Fruit fly (Drosophila melanogaster): Measurements from ENCODE around the gene RpL30.

DNA sequence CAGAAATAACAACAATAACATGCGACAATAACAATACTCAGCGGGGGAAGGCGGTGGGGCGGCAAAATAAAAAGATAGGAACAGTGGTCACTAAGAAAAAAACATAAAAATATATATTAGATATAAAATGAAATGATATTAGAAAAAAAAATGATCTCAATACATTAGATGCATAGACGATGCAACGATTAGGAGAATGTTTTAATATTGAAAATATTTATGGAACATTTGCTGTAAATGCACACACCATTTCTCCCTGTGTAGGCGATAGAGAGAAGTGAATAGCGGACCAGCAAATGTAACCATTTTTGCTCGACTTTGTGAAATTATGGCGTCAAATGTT lies 42.9 kb downstream of the RpL30 start:
- TF ChIP-seq CG9139 (GFP tag; optimal IDR thresholded peaks at IDR 0.05) (no peak), spab (GFP tag; optimal IDR thresholded peaks at IDR 0.05) (no peak), topi (GFP tag; optimal IDR thresholded peaks at IDR 0.05) (peak; percentile 44), CG6792 (GFP tag; optimal IDR thresholded peaks at IDR 0.05) (no peak), esn (GFP tag; optimal IDR thresholded peaks at IDR 0.05) (peak; percentile 48), Sox15 (GFP tag; optimal IDR thresholded peaks at IDR 0.05) (no peak), Smox (GFP tag; optimal IDR thresholded peaks at IDR 0.05) (no peak), Blimp-1 (GFP tag; optimal IDR thresholded peaks at IDR 0.05) (no peak), Lpt (GFP tag; optimal IDR thresholded peaks at IDR 0.05) (peak; percentile 20), Ets21C (GFP tag; optimal IDR thresholded peaks at IDR 0.05) (no peak), CG6854 (GFP tag; optimal IDR thresholded peaks at IDR 0.05) (no peak)
